Worm (Caenorhabditis elegans) whole organism, late embryonic: Measurements from ENCODE around the gene T10B10.9.

ENCODE experiments used
- C08G9.2 ChIP-seq: sonication (generic microtip); optimal IDR thresholded peaks from 2 replicates; lab custom pipeline; 2016; ENCODE audit warnings: mild to moderate bottlenecking, missing genetic modification characterization, moderate library complexity, missing compliant biosample characterization
- F13H6.1 ChIP-seq: sonication (generic microtip); optimal IDR thresholded peaks from 2 replicates; lab custom pipeline; 2016; ENCODE audit warnings: missing genetic modification characterization, missing compliant biosample characterization
- K02D7.2 ChIP-seq: sonication (generic microtip); optimal IDR thresholded peaks from 2 replicates; lab custom pipeline; 2017; ENCODE audit warnings: mild to moderate bottlenecking, missing genetic modification characterization, missing compliant biosample characterization
- T23F11.4 ChIP-seq: fragments of 200-800 bp; sonication (Bioruptor generic); optimal IDR thresholded peaks from 2 replicates; lab custom pipeline; 2018; ENCODE audit warnings: mild to moderate bottlenecking, missing genetic modification characterization, missing compliant biosample characterization
- Y22D7AL.16 ChIP-seq: sonication (generic microtip); optimal IDR thresholded peaks from 2 replicates; lab custom pipeline; 2016; ENCODE audit warnings: missing genetic modification characterization, missing compliant biosample characterization
- ahr-1 ChIP-seq: sonication (generic microtip); optimal IDR thresholded peaks from 2 replicates; lab custom pipeline; 2016; ENCODE audit warnings: missing genetic modification characterization, missing compliant biosample characterization
- ceh-14 ChIP-seq: sonication (generic microtip); optimal IDR thresholded peaks from 2 replicates; lab custom pipeline; 2016; ENCODE audit warnings: missing genotype, missing genetic modification characterization, missing compliant biosample characterization
- ceh-18 ChIP-seq: sonication (generic microtip); optimal IDR thresholded peaks from 2 replicates; lab custom pipeline; 2016; ENCODE audit warnings: missing genetic modification characterization, missing compliant biosample characterization
- ceh-19 ChIP-seq: fragments of 200-800 bp; sonication (Bioruptor generic); optimal IDR thresholded peaks from 2 replicates; lab custom pipeline; 2018; ENCODE audit warnings: mild to moderate bottlenecking, missing genetic modification characterization, missing compliant biosample characterization
- ceh-22 ChIP-seq: sonication (generic microtip); optimal IDR thresholded peaks from 2 replicates; lab custom pipeline; 2017; ENCODE audit warnings: missing biosample characterization, missing genetic modification characterization
- ceh-30 ChIP-seq: fragments of 150-350 bp; optimal IDR thresholded peaks from 2 replicates; lab custom pipeline; 2014; ENCODE audit warnings: missing biosample characterization, missing genetic modification characterization
- ceh-31 ChIP-seq: sonication (generic microtip); optimal IDR thresholded peaks from 2 replicates; lab custom pipeline; 2016; ENCODE audit warnings: missing genetic modification characterization, missing compliant biosample characterization
- ceh-48 ChIP-seq: sonication (generic microtip); optimal IDR thresholded peaks from 2 replicates; lab custom pipeline; 2016; ENCODE audit warnings: missing genetic modification characterization, inconsistent platforms, missing compliant biosample characterization
- dve-1 ChIP-seq: sonication (generic microtip); optimal IDR thresholded peaks from 2 replicates; lab custom pipeline; 2017; ENCODE audit warnings: antibody characterized with exemption, mild to moderate bottlenecking, missing genetic modification characterization, missing compliant biosample characterization
- elt-4 ChIP-seq: sonication (generic microtip); optimal IDR thresholded peaks from 2 replicates; lab custom pipeline; 2016; ENCODE audit warnings: missing genetic modification characterization, missing compliant biosample characterization
- fax-1 ChIP-seq: sonication (generic microtip); optimal IDR thresholded peaks from 2 replicates; lab custom pipeline; 2016; ENCODE audit warnings: missing genotype, missing genetic modification characterization, missing compliant biosample characterization
- fkh-10 ChIP-seq: fragments of 150-350 bp; optimal IDR thresholded peaks from 2 replicates; lab custom pipeline; 2014; ENCODE audit warnings: missing biosample characterization, missing genetic modification reagents, missing genetic modification characterization
- fkh-6 ChIP-seq: sonication (generic microtip); optimal IDR thresholded peaks from 2 replicates; lab custom pipeline; 2016; ENCODE audit warnings: missing genetic modification characterization, missing compliant biosample characterization
- gmeb-2 ChIP-seq: sonication (generic microtip); optimal IDR thresholded peaks from 2 replicates; lab custom pipeline; 2016; ENCODE audit warnings: missing genetic modification characterization, inconsistent platforms, missing compliant biosample characterization
- hlh-13 ChIP-seq: fragments of 200-800 bp; sonication (Bioruptor generic); optimal IDR thresholded peaks from 2 replicates; lab custom pipeline; 2018; ENCODE audit warnings: mild to moderate bottlenecking, missing genetic modification characterization, missing compliant biosample characterization
- hlh-15 ChIP-seq: sonication (generic microtip); optimal IDR thresholded peaks from 2 replicates; lab custom pipeline; 2016; ENCODE audit warnings: missing genetic modification characterization, missing compliant biosample characterization
- hlh-8 ChIP-seq: sonication (generic microtip); optimal IDR thresholded peaks from 2 replicates; lab custom pipeline; 2016; ENCODE audit warnings: missing genotype, missing genetic modification characterization, missing compliant biosample characterization
- lim-6 ChIP-seq: sonication (generic microtip); optimal IDR thresholded peaks from 2 replicates; lab custom pipeline; 2016; ENCODE audit warnings: missing genetic modification characterization, missing compliant biosample characterization
- lin-11 ChIP-seq: fragments of 200-800 bp; sonication (Bioruptor generic); optimal IDR thresholded peaks from 2 replicates; lab custom pipeline; 2018; ENCODE audit warnings: mild to moderate bottlenecking, missing genetic modification characterization, missing compliant biosample characterization
- madf-2 ChIP-seq: sonication (generic microtip); optimal IDR thresholded peaks from 2 replicates; lab custom pipeline; 2017; ENCODE audit warnings: missing genetic modification characterization, missing compliant biosample characterization
- mec-3 ChIP-seq: sonication (generic microtip); optimal IDR thresholded peaks from 2 replicates; lab custom pipeline; 2016; ENCODE audit warnings: borderline replicate concordance, missing genetic modification characterization, missing compliant biosample characterization
- nfya-1 ChIP-seq: sonication (generic microtip); optimal IDR thresholded peaks from 2 replicates; lab custom pipeline; 2017; ENCODE audit warnings: missing genetic modification characterization, mild to moderate bottlenecking, missing compliant biosample characterization, antibody characterized with exemption, moderate library complexity
- odd-2 ChIP-seq: sonication (generic microtip); optimal IDR thresholded peaks from 2 replicates; lab custom pipeline; 2017; ENCODE audit warnings: antibody characterized with exemption, mild to moderate bottlenecking, missing genetic modification characterization, missing compliant biosample characterization
- pat-9 ChIP-seq: fragments of 200-800 bp; sonication (Bioruptor generic); optimal IDR thresholded peaks from 2 replicates; lab custom pipeline; 2018; ENCODE audit warnings: mild to moderate bottlenecking, missing genetic modification characterization, moderate library complexity, missing compliant biosample characterization
- pha-2 ChIP-seq: sonication (generic microtip); optimal IDR thresholded peaks from 2 replicates; lab custom pipeline; 2017; ENCODE audit warnings: mild to moderate bottlenecking, missing genetic modification characterization, missing compliant biosample characterization
- pha-4 ChIP-seq: fragments of 150-350 bp; optimal IDR thresholded peaks from 2 replicates; lab custom pipeline; 2018; ENCODE audit warnings: missing biosample characterization, missing genetic modification reagents, missing genetic modification characterization
- pqm-1 ChIP-seq: sonication (generic microtip); optimal IDR thresholded peaks from 2 replicates; lab custom pipeline; 2016; ENCODE audit warnings: missing genetic modification characterization, missing compliant biosample characterization
- pros-1 ChIP-seq: fragments of 150-350 bp; optimal IDR thresholded peaks from 2 replicates; lab custom pipeline; 2014; ENCODE audit warnings: missing biosample characterization, missing genetic modification reagents, missing genetic modification characterization
- ref-2 ChIP-seq: sonication (generic microtip); optimal IDR thresholded peaks from 2 replicates; lab custom pipeline; 2016; ENCODE audit warnings: missing genetic modification characterization, missing compliant biosample characterization
- rnt-1 ChIP-seq: sonication (generic microtip); optimal IDR thresholded peaks from 2 replicates; lab custom pipeline; 2016; ENCODE audit warnings: missing genetic modification characterization, missing compliant biosample characterization
- sdc-2 ChIP-seq: sonication (generic microtip); optimal IDR thresholded peaks from 2 replicates; lab custom pipeline; 2016; ENCODE audit warnings: missing genotype, missing genetic modification characterization, missing compliant biosample characterization
- sox-4 ChIP-seq: sonication (generic microtip); optimal IDR thresholded peaks from 2 replicates; lab custom pipeline; 2017; ENCODE audit warnings: mild to moderate bottlenecking, missing genetic modification characterization, inconsistent platforms, missing compliant biosample characterization
- syd-9 ChIP-seq: sonication (generic microtip); optimal IDR thresholded peaks from 2 replicates; lab custom pipeline; 2016; ENCODE audit warnings: mild to moderate bottlenecking, missing genetic modification characterization, moderate library complexity, missing compliant biosample characterization
- tbx-2 ChIP-seq: sonication (generic microtip); optimal IDR thresholded peaks from 2 replicates; lab custom pipeline; 2016; ENCODE audit warnings: missing genetic modification characterization, missing compliant biosample characterization
- tbx-7 ChIP-seq: sonication (generic microtip); optimal IDR thresholded peaks from 2 replicates; lab custom pipeline; 2016; ENCODE audit warnings: missing genotype, missing genetic modification characterization, missing compliant biosample characterization
- ttx-3 ChIP-seq: sonication (generic microtip); optimal IDR thresholded peaks from 2 replicates; lab custom pipeline; 2016; ENCODE audit warnings: missing genetic modification reagents, missing genetic modification characterization, missing compliant biosample characterization
- unc-3 ChIP-seq, 2 experiments: fragments of 200-800 bp in 1 of 2; sonication (Bioruptor generic) in 1 of 2; sonication (generic microtip) in 1 of 2; conservative IDR thresholded peaks in 1 of 2; optimal IDR thresholded peaks in 1 of 2; 2 replicates each; pipeline versions ENCODE4 v1.3.6 to Lab custom; 2016 to 2022; ENCODE audit warnings: missing compliant biosample characterization in 2 of 2, missing genetic modification characterization in 2 of 2, missing genetic modification reagents in 1 of 2
- unc-55 ChIP-seq: sonication (generic microtip); optimal IDR thresholded peaks from 2 replicates; lab custom pipeline; 2017; ENCODE audit warnings: missing biosample characterization, missing genetic modification reagents, missing genetic modification characterization
- zip-5 ChIP-seq: sonication (generic microtip); optimal IDR thresholded peaks from 2 replicates; lab custom pipeline; 2016; ENCODE audit warnings: missing genetic modification characterization, missing compliant biosample characterization
- ztf-16 ChIP-seq: sonication (generic microtip); optimal IDR thresholded peaks from 2 replicates; lab custom pipeline; 2017; ENCODE audit warnings: missing genetic modification characterization, missing compliant biosample characterization

The T10B10.9 gene

DNA sequence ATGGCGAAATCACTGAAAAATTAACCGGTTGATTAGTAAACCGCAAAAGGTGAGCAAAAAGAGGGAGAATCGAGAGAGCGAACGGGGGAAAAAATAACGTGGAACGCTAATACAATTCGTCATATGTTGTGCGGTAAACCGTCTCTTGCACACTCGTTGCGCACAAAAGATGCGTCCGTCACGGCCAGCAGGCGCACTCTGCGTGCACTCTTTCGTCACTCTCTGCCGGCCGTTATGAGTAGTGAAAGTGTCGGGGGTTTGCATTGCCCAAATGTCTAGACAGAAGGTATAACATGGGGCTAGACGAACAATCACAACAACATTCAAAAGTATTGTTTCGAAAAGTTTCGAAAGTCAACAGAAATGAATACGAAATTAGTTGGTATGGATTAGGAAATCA, 17.2 kb downstream of the T10B10.9 start, which contains the start of gene pkhm-2 (continued):
- TF ChIP-seq unc-55 (GFP tag; lab: Kevin White, UChicago) (peak; percentile 9), rnt-1 (peak; percentile 62), lin-11 (tag; lab: Kevin White, UChicago) (no peak), odd-2 (tag; lab: Kevin White, UChicago) (no peak), nfya-1 (tag; lab: Kevin White, UChicago) (peak; percentile 59), fkh-6 (tag; lab: Kevin White, UChicago) (no peak), K02D7.2 (tag; lab: Kevin White, UChicago) (no peak), ztf-16 (tag; lab: Kevin White, UChicago) (peak; percentile 62), hlh-13 (GFP tag; lab: Kevin White, UChicago) (no peak), fkh-10 (no peak), madf-2 (peak; percentile 17), elt-4 (tag; lab: Kevin White, UChicago) (no peak), ttx-3 (no peak), fax-1 (no peak), ceh-48 (no peak), tbx-7 (no peak), ahr-1 (tag; lab: Kevin White, UChicago) (peak; percentile 7), dve-1 (tag; lab: Kevin White, UChicago) (peak; percentile 19), C08G9.2 (tag; lab: Kevin White, UChicago) (no peak), Y22D7AL.16 (tag; lab: Kevin White, UChicago) (no peak), hlh-15 (tag; lab: Kevin White, UChicago) (no peak), pha-2 (no peak)

- TF ChIP-seq gmeb-2 (tag; lab: Kevin White, UChicago) = no peak
- TF ChIP-seq pqm-1 (tag; lab: Kevin White, UChicago) = no peak
- no peak for TF ChIP-seq nfya-1 (tag; lab: Kevin White, UChicago)
- TF ChIP-seq K02D7.2 (tag; lab: Kevin White, UChicago) = no peak
- no peak for TF ChIP-seq tbx-7
- no peak for TF ChIP-seq zip-5
- no peak for TF ChIP-seq hlh-15 (tag; lab: Kevin White, UChicago)
- no peak for TF ChIP-seq madf-2
- TF ChIP-seq, all 69 proteins: peak for 0
These were observed 24.3 kb downstream of the T10B10.9 start for ce11 chrX:15188510-15188909.

ce11 chrX:15188986-15189675, 24.9 kb downstream of the T10B10.9 start:
- TF ChIP-seq odd-2 (tag; lab: Kevin White, UChicago) (no peak), ceh-31 (tag; lab: Kevin White, UChicago) (peak; percentile 91), mec-3 (no peak), pros-1 (no peak), ceh-18 (tag; lab: Kevin White, UChicago) (peak; percentile 94), elt-4 (tag; lab: Kevin White, UChicago) (no peak), Y22D7AL.16 (tag; lab: Kevin White, UChicago) (no peak), T23F11.4 (GFP tag; lab: Kevin White, UChicago) (no peak), rnt-1 (peak; percentile 62), ceh-14 (peak; percentile 59), sdc-2 (tag; lab: Kevin White, UChicago) (peak; percentile 63), hlh-13 (GFP tag; lab: Kevin White, UChicago) (no peak), nfya-1 (tag; lab: Kevin White, UChicago) (peak; percentile 66), ceh-30 (tag; lab: Kevin White, UChicago) (no peak), ceh-19 (GFP tag; lab: Kevin White, UChicago) (peak; percentile 55), F13H6.1 (tag; lab: Kevin White, UChicago) (peak; percentile 7), syd-9 (peak; percentile 56), hlh-15 (tag; lab: Kevin White, UChicago) (no peak), unc-3 (GFP tag; conservative IDR thresholded peaks at IDR 0.05; lab: Robert Waterston, UW) (no peak), unc-3 (tag; optimal IDR thresholded peaks at IDR 0.05; lab: Kevin White, UChicago) (peak; percentile 30), pat-9 (peak; percentile 15), lim-6 (tag; lab: Kevin White, UChicago) (peak; percentile 8), pha-4 (tag; lab: Kevin White, UChicago) (no peak), hlh-8 (tag; lab: Kevin White, UChicago) (peak; percentile 22), zip-5 (no peak), fax-1 (no peak), gmeb-2 (tag; lab: Kevin White, UChicago) (no peak), K02D7.2 (tag; lab: Kevin White, UChicago) (no peak), dve-1 (tag; lab: Kevin White, UChicago) (no peak), sox-4 (tag; lab: Kevin White, UChicago) (no peak), ceh-22 (tag; lab: Kevin White, UChicago) (no peak), C08G9.2 (tag; lab: Kevin White, UChicago) (peak; percentile 39), ref-2 (tag; lab: Kevin White, UChicago) (peak; percentile 59), tbx-2 (peak; percentile 74), unc-55 (GFP tag; lab: Kevin White, UChicago) (no peak)
